Worm (Caenorhabditis elegans): ENCODE results near the gene edg-1.

The edg-1 gene

DNA sequence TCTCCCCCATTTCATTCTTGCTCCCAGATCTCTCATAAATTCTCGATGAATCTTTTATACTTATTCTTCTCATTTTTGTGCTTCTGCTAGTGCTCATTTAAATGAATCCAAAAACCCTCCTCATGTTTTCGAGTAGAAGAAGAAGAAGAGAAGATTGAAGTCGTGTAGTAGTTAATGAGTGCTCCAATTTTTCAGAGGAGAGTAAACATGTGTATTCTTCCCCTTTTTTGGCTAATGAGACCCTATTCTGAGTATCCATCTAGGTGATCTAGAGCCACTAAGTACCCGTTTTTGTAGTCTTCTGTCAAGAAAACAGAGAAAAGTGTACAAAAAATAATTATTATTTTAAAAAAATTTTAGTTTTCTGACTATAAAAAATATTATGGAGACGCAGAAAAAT, 31.0 kb downstream of the edg-1 start:
- TF ChIP-seq F13H6.1 (tag; optimal IDR thresholded peaks at IDR 0.05) = no peak
- no peak for TF ChIP-seq C34F6.9 (tag; optimal IDR thresholded peaks at IDR 0.05)
- no peak for TF ChIP-seq ZK546.5 (tag; optimal IDR thresholded peaks at IDR 0.05)
- no peak for TF ChIP-seq nhr-11 (tag; optimal IDR thresholded peaks at IDR 0.05)
- TF ChIP-seq mab-5 (tag; optimal IDR thresholded peaks at IDR 0.05) = no peak
- TF ChIP-seq ztf-1 (GFP tag; conservative IDR thresholded peaks at IDR 0.05) = no peak
- TF ChIP-seq fos-1 (tag; optimal IDR thresholded peaks at IDR 0.05) = no peak
- no peak for TF ChIP-seq nhr-237 (tag; optimal IDR thresholded peaks at IDR 0.05)

DNA sequence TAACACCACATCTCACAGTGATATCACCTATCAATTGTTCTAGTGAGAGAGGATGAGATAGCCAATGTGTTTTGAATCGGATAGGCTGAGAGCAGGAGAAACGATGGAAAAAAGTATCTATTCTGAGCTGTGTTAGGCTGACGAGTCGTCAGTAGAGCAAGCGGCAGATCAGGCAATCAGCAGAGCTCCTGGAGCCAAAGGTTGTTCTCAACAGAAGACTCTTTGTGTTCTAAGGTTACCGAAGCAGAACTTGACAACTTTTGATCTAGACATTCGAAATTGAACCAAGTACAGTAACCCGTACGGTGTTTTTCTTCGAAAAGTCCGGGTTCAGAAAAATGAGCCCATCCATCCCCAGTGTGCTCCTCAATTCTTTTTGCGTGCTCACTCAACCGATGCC, 32.2 kb downstream of the edg-1 start:
- TF ChIP-seq nhr-129 (tag; optimal IDR thresholded peaks at IDR 0.05) (peak; percentile 12), nhr-25 (tag; optimal IDR thresholded peaks at IDR 0.05) (no peak), F13H6.1 (tag; optimal IDR thresholded peaks at IDR 0.05) (peak; percentile 8)

DNA sequence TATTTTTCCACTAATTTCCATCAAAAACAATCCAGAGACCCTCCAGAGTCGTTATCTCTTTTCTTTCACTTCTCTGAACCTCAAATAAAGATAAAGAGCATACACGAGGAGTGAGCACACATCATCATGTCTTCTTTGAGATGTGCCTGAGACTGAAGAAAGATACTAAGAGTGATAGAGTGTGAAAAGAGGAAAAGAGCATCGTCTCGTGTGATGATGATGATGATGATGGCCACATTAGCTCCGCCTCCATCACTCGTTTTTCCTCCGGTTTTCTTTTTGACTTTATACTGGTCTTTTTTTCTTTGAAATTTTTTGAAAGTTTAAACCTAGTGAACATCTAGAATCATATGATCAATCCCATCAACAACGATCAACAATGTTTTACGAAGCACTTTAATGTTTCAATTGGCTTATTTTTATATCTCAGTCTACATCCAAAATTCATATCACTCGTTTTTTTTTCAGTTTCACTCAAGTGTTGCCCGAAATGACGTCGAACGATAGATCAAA, 33.4 kb downstream of the edg-1 start, which contains the start of gene T01G1.2:
Gene T01G1.2, plus strand, starts transcription at position 463 of the 513 bp plus-strand sequence.
- TF ChIP-seq mdl-1 (tag; optimal IDR thresholded peaks at IDR 0.05) (peak; percentile 37 to 39), ztf-4 (tag; optimal IDR thresholded peaks at IDR 0.05) (peak; percentile 60), ceh-82 (tag; optimal IDR thresholded peaks at IDR 0.05) (no peak), ztf-1 (GFP tag; conservative IDR thresholded peaks at IDR 0.05) (no peak), nhr-237 (tag; optimal IDR thresholded peaks at IDR 0.05) (no peak), nhr-11 (tag; optimal IDR thresholded peaks at IDR 0.05) (no peak), ztf-11 (tag; optimal IDR thresholded peaks at IDR 0.05) (no peak), sma-9 (GFP tag; optimal IDR thresholded peaks at IDR 0.05) (peak; percentile 24), sma-9 (tag; optimal IDR thresholded peaks at IDR 0.05) (no peak), alr-1 (tag; optimal IDR thresholded peaks at IDR 0.05) (no peak), unc-55 (GFP tag; optimal IDR thresholded peaks at IDR 0.05) (peak; percentile 11), nhr-129 (tag; optimal IDR thresholded peaks at IDR 0.05) (peak; percentile 76), sem-4 (tag; optimal IDR thresholded peaks at IDR 0.05) (peak; percentile 68), lsy-2 (tag; optimal IDR thresholded peaks at IDR 0.05) (peak in 1 of 2 experiments; percentile 60), mab-5 (tag; optimal IDR thresholded peaks at IDR 0.05) (no peak), R02D3.7 (tag; optimal IDR thresholded peaks at IDR 0.05) (no peak), F13H6.1 (tag; optimal IDR thresholded peaks at IDR 0.05) (peak; percentile 33), crh-2 (tag; optimal IDR thresholded peaks at IDR 0.05) (peak; percentile 32), C34F6.9 (tag; optimal IDR thresholded peaks at IDR 0.05) (peak; percentile 60), nhr-6 (tag; optimal IDR thresholded peaks at IDR 0.05) (no peak)

DNA sequence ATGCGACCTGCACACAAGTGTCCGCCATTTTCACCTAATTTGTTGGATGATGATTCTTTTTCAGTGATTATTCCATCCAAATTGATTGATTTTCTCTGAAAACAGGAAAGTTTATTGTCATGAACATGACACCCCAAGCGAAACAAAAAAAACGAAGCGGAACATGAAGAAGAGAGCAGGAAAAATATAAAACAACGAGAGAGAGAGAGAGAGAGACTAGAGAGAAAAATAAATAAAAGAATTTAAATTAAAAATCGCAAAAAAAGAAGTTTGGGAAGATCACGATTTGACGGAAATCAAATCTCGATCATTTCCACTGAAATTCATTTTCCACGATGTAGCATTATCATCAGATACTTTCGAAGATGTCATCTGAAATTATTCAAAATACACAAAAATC, 39.2 kb downstream of the edg-1 start, which contains the start of gene klp-12:
Gene klp-12, minus strand, starts transcription at position 101 of the 400 bp plus-strand sequence.
- TF ChIP-seq nhr-237 (tag; optimal IDR thresholded peaks at IDR 0.05) = no peak
- TF ChIP-seq elt-3 (tag; optimal IDR thresholded peaks at IDR 0.05) = no peak
- TF ChIP-seq unc-62 (GFP tag; optimal IDR thresholded peaks at IDR 0.05) = no peak
- no peak for TF ChIP-seq nhr-129 (tag; optimal IDR thresholded peaks at IDR 0.05)
- TF ChIP-seq sma-3 (GFP tag; optimal IDR thresholded peaks at IDR 0.05) = no peak
- no peak for TF ChIP-seq F13H6.1 (tag; optimal IDR thresholded peaks at IDR 0.05)
- no peak for TF ChIP-seq nhr-21 (tag; optimal IDR thresholded peaks at IDR 0.05)
- no peak for TF ChIP-seq aly-2 (tag; optimal IDR thresholded peaks at IDR 0.05)
- no peak for TF ChIP-seq snpc-4 (tag; optimal IDR thresholded peaks at IDR 0.05)
- TF ChIP-seq sem-4 (tag; optimal IDR thresholded peaks at IDR 0.05) = no peak
- no peak for TF ChIP-seq egl-27 (tag; optimal IDR thresholded peaks at IDR 0.05)
- TF ChIP-seq ztf-4 (tag; optimal IDR thresholded peaks at IDR 0.05) = no peak
- no peak for TF ChIP-seq nhr-77 (tag; optimal IDR thresholded peaks at IDR 0.05)
- no peak for TF ChIP-seq alr-1 (tag; optimal IDR thresholded peaks at IDR 0.05)
- no peak for TF ChIP-seq nhr-23 (tag; optimal IDR thresholded peaks at IDR 0.05)
- TF ChIP-seq gmeb-1 (tag; optimal IDR thresholded peaks at IDR 0.05) = no peak
- TF ChIP-seq ztf-11 (tag; optimal IDR thresholded peaks at IDR 0.05) = no peak

DNA sequence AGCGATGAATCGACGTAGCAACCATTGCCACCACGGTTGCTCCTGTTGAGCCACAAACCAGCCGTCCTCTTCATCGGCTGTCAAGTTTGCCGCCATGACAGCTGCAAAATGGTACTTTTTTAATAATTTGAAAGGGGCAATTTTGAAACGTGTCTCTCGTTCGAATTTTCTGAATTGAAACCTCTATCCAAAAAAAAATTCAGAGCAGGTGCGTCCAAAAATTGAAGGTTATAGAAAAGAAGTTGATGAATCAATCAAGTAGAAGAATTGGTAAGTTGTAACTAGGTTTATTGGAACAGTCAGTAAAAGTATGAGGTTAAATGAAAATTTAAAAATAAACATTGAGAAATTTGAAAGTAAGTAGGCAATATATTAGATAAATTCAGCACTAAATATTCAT, 40.8 kb downstream of the edg-1 start, which contains the start of gene T01G1.4:
Gene T01G1.4, minus strand, starts transcription at position 101 of the 400 bp plus-strand sequence.
- TF ChIP-seq elt-1 (tag; optimal IDR thresholded peaks at IDR 0.05) (no peak), lin-11 (tag; optimal IDR thresholded peaks at IDR 0.05) (no peak), nhr-23 (tag; optimal IDR thresholded peaks at IDR 0.05) (no peak), blmp-1 (tag; optimal IDR thresholded peaks at IDR 0.05; ENCODE audit: insufficient read depth) (no peak), crh-2 (tag; optimal IDR thresholded peaks at IDR 0.05) (no peak), ceh-82 (tag; optimal IDR thresholded peaks at IDR 0.05) (no peak), nhr-10 (tag; optimal IDR thresholded peaks at IDR 0.05) (no peak), unc-55 (GFP tag; optimal IDR thresholded peaks at IDR 0.05) (no peak), sma-3 (GFP tag; optimal IDR thresholded peaks at IDR 0.05) (no peak)

Measured in whole organism, L2 larva.